Worm (Caenorhabditis elegans) whole organism, L3 larva: ENCODE measurements around the gene C15H9.11.

Experiments used
- R02D3.7 ChIP-seq: fragments of 150-350 bp; optimal IDR thresholded peaks from 2 replicates; lab custom pipeline; 2014; ENCODE audit warnings: missing biosample characterization, missing genetic modification characterization
- ZK546.5 ChIP-seq: sonication (generic microtip); optimal IDR thresholded peaks from 2 replicates; lab custom pipeline; 2017; ENCODE audit warnings: missing biosample characterization, missing genetic modification characterization
- aly-2 ChIP-seq: fragments of 150-350 bp; optimal IDR thresholded peaks from 2 replicates; lab custom pipeline; 2014; ENCODE audit warnings: missing biosample characterization, missing genetic modification characterization
- ama-1 ChIP-seq: fragments of 150-350 bp; optimal IDR thresholded peaks from 2 replicates; lab custom pipeline; 2018
- ceh-16 ChIP-seq: sonication (generic microtip); optimal IDR thresholded peaks from 2 replicates; lab custom pipeline; 2017; ENCODE audit warnings: missing biosample characterization, missing genetic modification characterization
- ceh-28 ChIP-seq: fragments of 150-350 bp; optimal IDR thresholded peaks from 2 replicates; lab custom pipeline; 2014; ENCODE audit warnings: missing biosample characterization, missing genetic modification reagents, missing genetic modification characterization
- ceh-82 ChIP-seq: fragments of 150-350 bp; optimal IDR thresholded peaks from 2 replicates; lab custom pipeline; 2014; ENCODE audit warnings: missing biosample characterization, missing genetic modification characterization
- ceh-9 ChIP-seq: sonication (generic microtip); optimal IDR thresholded peaks from 2 replicates; lab custom pipeline; 2018; ENCODE audit warnings: missing biosample characterization, missing genetic modification characterization
- daf-12 ChIP-seq: fragments of 150-350 bp; optimal IDR thresholded peaks from 2 replicates; lab custom pipeline; 2014; ENCODE audit warnings: missing biosample characterization, missing genetic modification reagents, missing genetic modification characterization
- egl-27 ChIP-seq: sonication (generic microtip); optimal IDR thresholded peaks from 4 replicates; lab custom pipeline; 2017; ENCODE audit warnings: missing biosample characterization, missing genetic modification reagents, missing genetic modification characterization
- egl-5 ChIP-seq: fragments of 150-350 bp; optimal IDR thresholded peaks from 2 replicates; lab custom pipeline; 2017; ENCODE audit warnings: missing biosample characterization, missing genetic modification reagents, missing genetic modification characterization, inconsistent platforms
- elt-1 ChIP-seq: fragments of 150-350 bp; optimal IDR thresholded peaks from 2 replicates; lab custom pipeline; 2014; ENCODE audit warnings: missing biosample characterization, missing genetic modification characterization
- elt-2 ChIP-seq: sonication (generic microtip); optimal IDR thresholded peaks from 2 replicates; lab custom pipeline; 2016; ENCODE audit warnings: missing genetic modification reagents, mild to moderate bottlenecking, missing genetic modification characterization, missing compliant biosample characterization
- elt-3 ChIP-seq, 3 experiments: fragments of 150-350 bp in 1 of 3; sonication (generic microtip) in 2 of 3; optimal IDR thresholded peaks; 2 replicates in 2 of 3; 4 replicates in 1 of 3; lab custom pipeline; 2014 to 2017; ENCODE audit warnings: missing biosample characterization in 3 of 3, missing genetic modification characterization in 3 of 3
- eor-1 ChIP-seq, 2 experiments: fragments of 150-350 bp; optimal IDR thresholded peaks; 2 replicates each; lab custom pipeline; 2014 to 2018; ENCODE audit warnings: missing biosample characterization in 2 of 2, missing genetic modification characterization in 2 of 2
- fkh-10 ChIP-seq: sonication (generic microtip); optimal IDR thresholded peaks from 2 replicates; lab custom pipeline; 2017; ENCODE audit warnings: missing biosample characterization, missing genetic modification reagents, missing genetic modification characterization
- fkh-2 ChIP-seq: fragments of 150-350 bp; optimal IDR thresholded peaks from 2 replicates; lab custom pipeline; 2014; ENCODE audit warnings: missing biosample characterization, missing genetic modification reagents, missing genetic modification characterization
- fos-1 ChIP-seq: fragments of 150-350 bp; optimal IDR thresholded peaks from 2 replicates; lab custom pipeline; 2014; ENCODE audit warnings: missing biosample characterization, missing genetic modification characterization
- hmg-11 ChIP-seq: sonication (generic microtip); optimal IDR thresholded peaks from 2 replicates; lab custom pipeline; 2016; ENCODE audit warnings: missing genetic modification characterization, missing compliant biosample characterization
- jun-1 ChIP-seq: fragments of 150-350 bp; optimal IDR thresholded peaks from 2 replicates; lab custom pipeline; 2014; ENCODE audit warnings: missing biosample characterization, missing genetic modification reagents, missing genetic modification characterization
- lin-15B ChIP-seq: fragments of 150-350 bp; optimal IDR thresholded peaks from 2 replicates; lab custom pipeline; 2014; ENCODE audit warnings: missing biosample characterization, missing genetic modification characterization
- lin-39 ChIP-seq: fragments of 150-350 bp; optimal IDR thresholded peaks from 2 replicates; lab custom pipeline; 2018; ENCODE audit warnings: missing biosample characterization, missing genetic modification reagents, missing genetic modification characterization
- lsy-12 ChIP-seq: sonication (generic microtip); optimal IDR thresholded peaks from 2 replicates; lab custom pipeline; 2016; ENCODE audit warnings: mild to moderate bottlenecking, missing genetic modification characterization, missing compliant biosample characterization
- mdl-1 ChIP-seq: fragments of 150-350 bp; optimal IDR thresholded peaks from 2 replicates; lab custom pipeline; 2014; ENCODE audit warnings: missing biosample characterization, missing genetic modification characterization
- mml-1 ChIP-seq: fragments of 150-350 bp; sonication (generic microtip); optimal IDR thresholded peaks from 3 replicates; lab custom pipeline; 2014; ENCODE audit warnings: missing biosample characterization, missing genetic modification characterization
- nfya-1 ChIP-seq: sonication (generic microtip); optimal IDR thresholded peaks from 2 replicates; lab custom pipeline; 2017; ENCODE audit warnings: missing genetic modification characterization, mild to moderate bottlenecking, missing compliant biosample characterization, antibody characterized with exemption, moderate library complexity; ENCODE audit not compliant: insufficient read depth
- nhr-11 ChIP-seq: fragments of 150-350 bp; optimal IDR thresholded peaks from 2 replicates; lab custom pipeline; 2014; ENCODE audit warnings: missing biosample characterization, missing genetic modification characterization
- nhr-12 ChIP-seq: fragments of 150-350 bp; optimal IDR thresholded peaks from 2 replicates; lab custom pipeline; 2014; ENCODE audit warnings: missing biosample characterization, missing genetic modification characterization
- nhr-23 ChIP-seq: fragments of 150-350 bp; optimal IDR thresholded peaks from 2 replicates; lab custom pipeline; 2014; ENCODE audit warnings: missing biosample characterization, missing genetic modification reagents, missing genetic modification characterization
- nhr-237 ChIP-seq: fragments of 150-350 bp; optimal IDR thresholded peaks from 2 replicates; lab custom pipeline; 2014; ENCODE audit warnings: missing biosample characterization, missing genetic modification characterization
- nhr-25 ChIP-seq: sonication (generic microtip); optimal IDR thresholded peaks from 2 replicates; lab custom pipeline; 2017; ENCODE audit warnings: missing biosample characterization, missing genetic modification characterization
- nhr-28 ChIP-seq: fragments of 150-350 bp; optimal IDR thresholded peaks from 2 replicates; lab custom pipeline; 2014; ENCODE audit warnings: missing biosample characterization, missing genetic modification characterization
- nhr-43 ChIP-seq: sonication (generic microtip); optimal IDR thresholded peaks from 2 replicates; lab custom pipeline; 2016; ENCODE audit warnings: mild to moderate bottlenecking, missing genetic modification characterization, missing compliant biosample characterization; ENCODE audit not compliant: poor library complexity, severe bottlenecking
- nhr-67 ChIP-seq: fragments of 150-350 bp; optimal IDR thresholded peaks from 2 replicates; lab custom pipeline; 2014; ENCODE audit warnings: missing biosample characterization, missing genetic modification characterization
- nhr-76 ChIP-seq: fragments of 150-350 bp; sonication (generic microtip); optimal IDR thresholded peaks from 5 replicates; lab custom pipeline; 2014; ENCODE audit warnings: missing biosample characterization, missing genetic modification characterization
- nhr-77 ChIP-seq: fragments of 150-350 bp; optimal IDR thresholded peaks from 2 replicates; lab custom pipeline; 2014; ENCODE audit warnings: missing biosample characterization, missing genetic modification characterization
- pha-4 ChIP-seq: fragments of 150-350 bp; optimal IDR thresholded peaks from 2 replicates; lab custom pipeline; 2014; ENCODE audit warnings: missing biosample characterization, missing genetic modification reagents, missing genetic modification characterization
- pqm-1 ChIP-seq: fragments of 150-350 bp; optimal IDR thresholded peaks from 2 replicates; lab custom pipeline; 2017; ENCODE audit warnings: missing biosample characterization, missing genetic modification characterization, inconsistent platforms
- sea-2 ChIP-seq: fragments of 150-350 bp; sonication (generic microtip); optimal IDR thresholded peaks from 4 replicates; lab custom pipeline; 2014; ENCODE audit warnings: missing biosample characterization, missing genetic modification reagents, missing genetic modification characterization
- skn-1 ChIP-seq: fragments of 150-350 bp; optimal IDR thresholded peaks from 2 replicates; lab custom pipeline; 2014; ENCODE audit warnings: missing biosample characterization, missing genetic modification characterization
- snpc-4 ChIP-seq: fragments of 150-350 bp; optimal IDR thresholded peaks from 2 replicates; lab custom pipeline; 2014; ENCODE audit warnings: missing biosample characterization, missing genetic modification characterization
- tbx-2 ChIP-seq: sonication (generic microtip); optimal IDR thresholded peaks from 2 replicates; lab custom pipeline; 2016; ENCODE audit warnings: mild to moderate bottlenecking, missing genetic modification characterization, missing compliant biosample characterization
- unc-39 ChIP-seq: sonication (generic microtip); optimal IDR thresholded peaks from 4 replicates; lab custom pipeline; 2017; ENCODE audit warnings: missing biosample characterization, missing genetic modification characterization
- unc-62 ChIP-seq: fragments of 150-350 bp; sonication (generic microtip); optimal IDR thresholded peaks from 4 replicates; lab custom pipeline; 2014; ENCODE audit warnings: missing biosample characterization, missing genetic modification reagents, missing genetic modification characterization
- zag-1 ChIP-seq: fragments of 150-350 bp; optimal IDR thresholded peaks from 2 replicates; lab custom pipeline; 2014; ENCODE audit warnings: missing biosample characterization, missing genetic modification characterization
- ztf-11 ChIP-seq: fragments of 150-350 bp; optimal IDR thresholded peaks from 2 replicates; lab custom pipeline; 2014; ENCODE audit warnings: missing biosample characterization, missing genetic modification characterization
- ztf-4 ChIP-seq: fragments of 150-350 bp; optimal IDR thresholded peaks from 2 replicates; lab custom pipeline; 2014; ENCODE audit warnings: missing biosample characterization, missing genetic modification characterization

Gene C15H9.11

DNA sequence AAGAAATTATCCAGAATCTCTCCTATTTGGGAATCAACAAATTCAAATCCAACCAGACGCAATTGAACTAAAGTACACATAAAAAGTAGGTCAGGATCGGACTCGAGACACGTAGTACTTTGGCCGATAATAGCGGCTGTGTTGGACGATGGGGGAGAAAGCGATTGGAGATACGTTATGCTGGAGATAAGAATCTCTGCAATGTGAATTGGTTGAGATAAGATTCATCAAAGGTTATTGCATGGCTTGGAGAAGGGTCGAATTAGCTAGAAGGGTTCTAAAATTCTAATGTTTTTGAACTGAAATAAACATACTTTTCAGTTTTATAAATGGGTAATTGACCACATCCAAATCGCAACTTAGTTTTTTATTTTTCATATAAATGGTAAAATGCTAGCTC is 10.7 kb downstream of the C15H9.11 start:
- TF ChIP-seq elt-3 (tag; optimal IDR thresholded peaks at IDR 0.05; lab: Kevin White, UChicago) = no peak
- TF ChIP-seq skn-1 (tag; lab: Kevin White, UChicago) = no peak
- TF ChIP-seq nhr-237 (tag; lab: Kevin White, UChicago) = no peak
- no peak for TF ChIP-seq jun-1
- TF ChIP-seq nhr-23 (tag; lab: Kevin White, UChicago) = peak; percentile 88
- TF ChIP-seq nhr-11 = no peak
- TF ChIP-seq elt-1 (tag; lab: Kevin White, UChicago) = peak; percentile 95
- TF ChIP-seq nhr-25 (tag; lab: Kevin White, UChicago) = peak; percentile 51
- no peak for TF ChIP-seq nhr-28 (tag; lab: Kevin White, UChicago)
- TF ChIP-seq nhr-43 (tag; lab: Kevin White, UChicago) = peak; percentile 27

DNA sequence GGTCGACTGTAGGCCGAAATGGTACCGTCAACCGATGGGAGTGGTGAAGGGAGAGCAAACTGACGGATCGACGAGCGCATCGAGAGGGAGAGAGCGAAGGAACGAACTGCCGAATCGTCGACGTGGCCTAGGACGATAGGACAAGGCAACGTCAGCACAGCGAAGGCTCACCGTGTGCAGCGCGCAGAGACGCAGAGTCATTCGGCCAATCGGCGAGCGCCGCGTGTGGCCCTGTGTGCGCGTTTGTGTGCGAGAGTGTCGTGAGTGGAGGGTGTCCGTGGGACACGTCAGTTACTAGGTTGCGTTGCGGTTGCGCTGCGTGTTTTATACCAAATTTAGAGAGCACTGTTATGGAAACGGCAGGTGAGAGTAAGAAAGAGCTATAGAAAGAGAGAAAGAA is 11.2 kb downstream of the C15H9.11 start, which contains the start of gene hsp-3:
Gene hsp-3 (minus strand): TSS at position 158 of the 400 bp plus-strand sequence.
- TF ChIP-seq jun-1 (peak; percentile 97), tbx-2 (tag; lab: Kevin White, UChicago) (peak; percentile 86), zag-1 (tag; lab: Kevin White, UChicago) (no peak), ceh-82 (tag; lab: Kevin White, UChicago) (peak; percentile 81), nhr-23 (tag; lab: Kevin White, UChicago) (peak; percentile 96), mml-1 (tag; lab: Kevin White, UChicago) (peak; percentile 18), skn-1 (tag; lab: Kevin White, UChicago) (peak; percentile 95), ceh-28 (tag; lab: Kevin White, UChicago) (peak; percentile 89), pha-4 (tag; lab: Kevin White, UChicago) (peak; percentile 95), ztf-4 (tag; lab: Kevin White, UChicago) (peak; percentile 75), lin-39 (tag; lab: Kevin White, UChicago) (peak; percentile 98), pqm-1 (tag; lab: Kevin White, UChicago) (peak; percentile 89), elt-1 (tag; lab: Kevin White, UChicago) (peak; percentile 57), nhr-11 (peak; percentile 88), unc-62 (peak; percentile 84), aly-2 (no peak), nhr-76 (tag; lab: Kevin White, UChicago) (peak; percentile 34), ceh-16 (no peak), nhr-25 (tag; lab: Kevin White, UChicago) (peak; percentile 99), nhr-43 (tag; lab: Kevin White, UChicago) (peak; percentile 88), snpc-4 (tag; lab: Kevin White, UChicago) (peak; percentile 59), hmg-11 (tag; lab: Kevin White, UChicago) (peak; percentile 94), ceh-9 (tag; lab: Kevin White, UChicago) (no peak), nhr-28 (tag; lab: Kevin White, UChicago) (no peak), sea-2 (peak; percentile 37), elt-2 (tag; lab: Kevin White, UChicago) (peak; percentile 97), nhr-77 (tag; lab: Kevin White, UChicago) (peak; percentile 59), fkh-2 (tag; lab: Kevin White, UChicago) (no peak), fos-1 (peak; percentile 40), ZK546.5 (tag; lab: Kevin White, UChicago) (no peak), nhr-67 (tag; lab: Kevin White, UChicago) (no peak), ztf-11 (tag; lab: Kevin White, UChicago) (peak; percentile 47), eor-1 (tag; optimal IDR thresholded peaks at IDR 0.05; lab: Kevin White, UChicago) (no peak), nfya-1 (tag; lab: Kevin White, UChicago) (peak; percentile 100), mdl-1 (peak; percentile 66), egl-5 (peak; percentile 77), lsy-12 (peak; percentile 99), daf-12 (tag; lab: Kevin White, UChicago) (no peak), nhr-12 (tag; lab: Kevin White, UChicago) (no peak), nhr-237 (tag; lab: Kevin White, UChicago) (no peak), egl-27 (tag; lab: Kevin White, UChicago) (peak; percentile 52), lin-15B (tag; lab: Kevin White, UChicago) (peak; percentile 95), fkh-10 (GFP tag; lab: Kevin White, UChicago) (peak; percentile 28), ama-1 (lab: Kevin White, UChicago) (peak; percentile 78), unc-39 (tag; lab: Kevin White, UChicago) (no peak), elt-3 (tag; optimal IDR thresholded peaks at IDR 0.05; lab: Kevin White, UChicago) (peak in 2 of 3 experiments; percentile 30 to 87), R02D3.7 (tag; lab: Kevin White, UChicago) (peak; percentile 80)
